Worm (Caenorhabditis elegans): Measurements from ENCODE around the gene EGAP2.1.

Gene EGAP2.1

DNA sequence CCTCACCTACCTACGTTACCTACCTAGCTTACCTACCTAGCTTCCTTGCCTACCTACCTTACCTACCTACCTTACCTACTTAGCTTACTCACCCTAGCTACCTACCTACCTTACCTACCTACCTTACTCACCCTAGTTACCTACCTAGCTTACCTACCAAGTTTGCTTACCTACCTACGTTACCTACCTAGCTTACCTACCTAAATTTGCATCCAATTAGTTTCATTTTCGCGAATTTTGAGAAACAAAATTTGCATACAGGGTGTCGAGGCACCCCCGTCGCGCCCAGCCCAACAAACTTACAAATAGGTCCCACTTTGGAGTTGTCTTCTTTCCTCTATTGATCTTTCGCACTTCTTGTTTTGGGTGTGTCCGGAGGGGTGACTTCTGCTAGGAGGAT, 37.8 kb downstream of the EGAP2.1 start (continued):
- TF ChIP-seq ets-4 (GFP tag; optimal IDR thresholded peaks at IDR 0.05) (no peak), B0336.3 (GFP tag; IDR thresholded peaks at IDR 0.05) (no peak)

DNA sequence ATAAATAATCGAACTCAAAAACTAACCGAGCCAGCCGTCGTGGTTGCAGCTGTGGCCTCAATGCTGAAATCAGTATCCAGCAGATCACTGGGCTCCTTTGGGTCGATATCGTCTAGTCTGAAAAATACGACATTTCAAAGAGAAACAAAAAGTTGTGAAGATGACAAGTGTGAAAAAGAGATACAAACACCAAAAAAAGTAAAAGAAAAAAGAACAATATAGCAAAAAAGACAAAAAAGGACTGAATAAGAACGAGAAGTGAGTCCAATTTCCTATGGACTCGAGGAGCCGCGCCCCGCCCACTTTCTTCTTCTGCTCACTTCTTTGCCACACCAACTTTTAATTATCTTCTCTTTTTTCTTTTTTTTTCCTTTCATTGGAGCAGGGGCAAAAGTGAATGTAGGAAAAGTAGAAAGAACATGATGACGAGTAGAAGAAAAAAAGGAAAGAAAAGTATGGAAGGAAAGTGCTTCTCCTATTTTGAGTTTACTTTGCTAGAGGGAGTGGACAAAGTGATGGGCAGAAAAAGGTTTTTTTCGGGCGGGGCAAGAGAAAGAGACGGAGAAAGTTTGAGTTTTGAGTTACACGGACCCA, 40.6 kb downstream of the EGAP2.1 start, which contains the start of gene drn-1:
Gene drn-1 (minus strand): TSS at position 117 of the 594 bp plus-strand sequence.
- no peak for TF ChIP-seq ceh-79 (tag; optimal IDR thresholded peaks at IDR 0.05)
- no peak for TF ChIP-seq B0019.2 (GFP tag; conservative IDR thresholded peaks at IDR 0.05)
- no peak for TF ChIP-seq mes-4 (tag; optimal IDR thresholded peaks at IDR 0.05)
- TF ChIP-seq nhr-27 (tag; optimal IDR thresholded peaks at IDR 0.05) = no peak
- no peak for TF ChIP-seq mcd-1 (GFP tag; IDR thresholded peaks at IDR 0.05)
- TF ChIP-seq pbrm-1 (GFP tag; IDR thresholded peaks at IDR 0.05) = no peak
- no peak for TF ChIP-seq Y53F4B.3 (GFP tag; IDR thresholded peaks at IDR 0.05)
- no peak for TF ChIP-seq ekl-4 (GFP tag; IDR thresholded peaks at IDR 0.05)
- no peak for TF ChIP-seq ceh-91 (GFP tag; IDR thresholded peaks at IDR 0.05)
- no peak for TF ChIP-seq hrde-1 (tag; optimal IDR thresholded peaks at IDR 0.05; ENCODE audit: borderline replicate concordance)
- no peak for TF ChIP-seq F49E8.2 (tag; optimal IDR thresholded peaks at IDR 0.05; ENCODE audit: insufficient read depth)
- TF ChIP-seq attf-5 (GFP tag; optimal IDR thresholded peaks at IDR 0.05) = no peak
- no peak for TF ChIP-seq F22D6.2 (tag; optimal IDR thresholded peaks at IDR 0.05)
- no peak for TF ChIP-seq attf-6 (GFP tag; IDR thresholded peaks at IDR 0.05)
- no peak for TF ChIP-seq gei-17 (GFP tag; optimal IDR thresholded peaks at IDR 0.05)
- TF ChIP-seq hmg-1.2 (GFP tag; IDR thresholded peaks at IDR 0.05) = no peak
- no peak for TF ChIP-seq atf-7 (tag; optimal IDR thresholded peaks at IDR 0.05)
- TF ChIP-seq hmg-20 (GFP tag; IDR thresholded peaks at IDR 0.05) = no peak
- TF ChIP-seq lin-35 (GFP tag; optimal IDR thresholded peaks at IDR 0.05) = no peak
- TF ChIP-seq lsy-27 (tag; optimal IDR thresholded peaks at IDR 0.05; ENCODE audit: borderline replicate concordance, insufficient read depth) = no peak

DNA sequence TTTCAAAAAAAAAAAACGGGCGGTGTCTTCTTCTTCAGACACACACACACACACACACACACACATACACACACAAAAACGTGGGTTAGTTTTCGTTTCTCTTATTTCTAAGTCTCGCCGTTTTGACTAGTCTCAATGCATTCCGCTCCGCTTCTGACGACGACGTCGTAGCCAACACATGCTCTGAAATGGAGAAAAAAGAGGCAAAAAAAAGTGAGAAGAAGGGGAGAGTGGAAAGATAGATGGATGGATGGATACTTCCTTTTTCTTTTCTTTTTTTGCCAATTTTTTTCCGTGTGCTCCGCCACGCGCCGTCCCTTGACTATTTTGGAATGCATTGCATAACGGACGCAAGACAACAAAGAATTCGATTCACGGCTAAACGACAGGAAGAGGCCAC, 45.5 kb downstream of the EGAP2.1 start:
- no peak for TF ChIP-seq F33H1.4 (GFP tag; IDR thresholded peaks at IDR 0.05)
- TF ChIP-seq sdz-38 (tag; optimal IDR thresholded peaks at IDR 0.05) = no peak
- TF ChIP-seq nhr-27 (tag; optimal IDR thresholded peaks at IDR 0.05) = no peak
- no peak for TF ChIP-seq mcd-1 (GFP tag; IDR thresholded peaks at IDR 0.05)
- no peak for TF ChIP-seq F10E7.11 (tag; optimal IDR thresholded peaks at IDR 0.05)
- TF ChIP-seq aptf-3 (GFP tag; IDR thresholded peaks at IDR 0.05) = no peak
- no peak for TF ChIP-seq B0035.1 (tag; optimal IDR thresholded peaks at IDR 0.05)
- no peak for TF ChIP-seq F57A8.1 (GFP tag; optimal IDR thresholded peaks at IDR 0.05)
- TF ChIP-seq aptf-2 (GFP tag; conservative IDR thresholded peaks at IDR 0.05) = no peak
- TF ChIP-seq zfh-2 (GFP tag; conservative IDR thresholded peaks at IDR 0.05) = 0 out of 2 replicates have a peak, but pooled peaks have one; percentile 30
- TF ChIP-seq K12H6.12 (tag; optimal IDR thresholded peaks at IDR 0.05) = peak; percentile 33
- no peak for TF ChIP-seq T07F8.4 (tag; optimal IDR thresholded peaks at IDR 0.05)
- no peak for TF ChIP-seq ekl-4 (GFP tag; IDR thresholded peaks at IDR 0.05)
- no peak for TF ChIP-seq fkh-3 (tag; optimal IDR thresholded peaks at IDR 0.05)
- no peak for TF ChIP-seq lin-40 (tag; optimal IDR thresholded peaks at IDR 0.05)
- no peak for TF ChIP-seq sea-2 (GFP tag; IDR thresholded peaks at IDR 0.05)
- TF ChIP-seq chd-7 (tag; optimal IDR thresholded peaks at IDR 0.05) = peak; percentile 11
- no peak for TF ChIP-seq hsf-1 (GFP tag; IDR thresholded peaks at IDR 0.05)
